Worm (Caenorhabditis elegans) whole organism, L3 larva: Measurements from ENCODE around the gene F29A7.6.

Experiments
- R02D3.7 ChIP-seq: fragments of 150-350 bp; optimal IDR thresholded peaks from 2 replicates; lab custom pipeline; 2014; ENCODE audit warnings: missing biosample characterization, missing genetic modification characterization
- elt-2 ChIP-seq: sonication (generic microtip); optimal IDR thresholded peaks from 2 replicates; lab custom pipeline; 2016; ENCODE audit warnings: missing genetic modification reagents, mild to moderate bottlenecking, missing genetic modification characterization, missing compliant biosample characterization

DNA sequence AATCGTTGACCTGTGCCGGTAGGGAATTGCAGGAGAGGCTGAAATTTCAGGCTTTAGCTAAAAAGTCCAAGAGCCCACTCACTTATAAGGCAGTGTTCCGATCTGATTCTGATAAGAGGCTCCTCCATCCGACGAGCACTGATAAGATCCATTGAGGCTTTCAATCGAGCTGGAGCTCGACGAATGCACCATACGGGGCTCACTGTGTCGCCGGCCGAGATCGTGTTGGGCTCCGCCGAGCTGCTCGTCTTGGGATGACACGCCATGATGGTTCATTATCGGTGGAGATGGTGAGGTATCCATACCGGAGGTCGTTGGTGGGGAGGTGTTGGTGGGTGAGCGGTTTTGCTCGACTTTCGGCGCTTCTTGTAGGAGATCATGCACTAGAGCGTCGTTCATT, 44.0 kb upstream of the F29A7.6 start:
- no peak for TF ChIP-seq elt-2 (tag; lab: Kevin White, UChicago)
- TF ChIP-seq R02D3.7 (tag; lab: Kevin White, UChicago) = no peak
